Comparison of ENCODE assay signal across 3 fruit fly cellular contexts in the genomic region with DNA sequence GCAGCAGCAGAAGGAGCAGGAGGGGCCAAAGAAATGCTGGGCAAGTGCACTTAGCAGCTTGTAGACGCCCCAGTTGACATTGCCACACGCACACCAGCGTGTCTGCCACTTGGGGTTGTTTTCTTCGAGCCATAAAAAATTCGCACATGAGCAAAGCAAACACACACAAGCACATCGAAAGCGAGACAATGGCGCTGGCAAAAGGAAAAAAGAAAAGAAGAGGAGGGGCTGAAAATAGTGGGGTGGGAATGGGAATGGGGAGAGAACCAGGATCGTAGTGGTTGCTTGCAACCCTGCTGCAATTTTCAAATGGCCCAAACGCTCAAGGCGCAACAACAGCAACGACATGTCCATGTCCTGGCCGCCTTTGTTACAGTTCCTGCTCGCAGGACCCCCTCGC.
TF ChIP-seq lines count a peak whose summit lies in the region.

No protein-coding gene starts in this region.

- no peak for TF ChIP-seq CTCF in whole organism, embryonic (GFP tag; optimal IDR thresholded peaks at IDR 0.05; lab: Kevin White, UChicago)

TF ChIP-seq in whole organism, embryonic, 481 proteins besides CTCF, POLR2A, EP300 and RAD21:
- TF ChIP-seq ewg (GFP tag; optimal IDR thresholded peaks at IDR 0.05; lab: Kevin White, UChicago) (peak; percentile 18), cg (GFP tag; optimal IDR thresholded peaks at IDR 0.05; lab: Kevin White, UChicago) (peak; percentile 37), Nf-YC (tag; optimal IDR thresholded peaks at IDR 0.05; lab: Kevin White, UChicago) (peak; percentile 46), seq (GFP tag; IDR thresholded peaks at IDR 0.05; lab: Robert Waterston, UW) (peak; percentile 52; the same call in 1 of the 2 replicates), pros (GFP tag; optimal IDR thresholded peaks at IDR 0.05; lab: Kevin White, UChicago) (peak; percentile 47), sqz (GFP tag; optimal IDR thresholded peaks at IDR 0.05; lab: Kevin White, UChicago) (peak; percentile 76), Aef1 (GFP tag; IDR thresholded peaks at IDR 0.05; lab: Robert Waterston, UW) (no peak), CHES-1-like (GFP tag; optimal IDR thresholded peaks at IDR 0.05; lab: Kevin White, UChicago) (no peak)

TF ChIP-seq in whole organism, prepupa, 60 proteins besides CTCF, POLR2A, EP300 and RAD21:
- TF ChIP-seq CG8119 (GFP tag; IDR thresholded peaks at IDR 0.05; lab: Robert Waterston, UW) (no peak), CG9139 (GFP tag; optimal IDR thresholded peaks at IDR 0.05; lab: Kevin White, UChicago) (peak; percentile 8), CG3032 (tag; optimal IDR thresholded peaks at IDR 0.05; lab: Kevin White, UChicago) (no peak), Smox (GFP tag; optimal IDR thresholded peaks at IDR 0.05; lab: Kevin White, UChicago) (no peak), net (GFP tag; optimal IDR thresholded peaks at IDR 0.05; lab: Kevin White, UChicago) (no peak)

TF ChIP-seq in whole organism, pupa, 21 proteins besides CTCF, POLR2A, EP300 and RAD21:
- no peak for TF ChIP-seq CG12605 (GFP tag; IDR thresholded peaks at IDR 0.05; lab: Robert Waterston, UW)
- TF ChIP-seq CG10348 (GFP tag; IDR thresholded peaks at IDR 0.05; lab: Robert Waterston, UW) = peak; percentile 25; the same call in 1 of the 2 replicates
TF ChIP-seq in whole organism, pupa: peak in this region for 1.
